Worm (Caenorhabditis elegans) whole organism, L4 larva: ENCODE results near the gene W08E12.5.
A peak's percentile ranks its signal among the peaks of the same experiment; 100 is the strongest.

Experiments
- F44E2.7 ChIP-seq: fragments of 200-800 bp; sonication (Bioruptor generic); IDR thresholded peaks from 2 replicates; pipeline ENCODE4 v2.1.2; 2022; ENCODE audit warnings: missing genetic modification characterization, missing compliant biosample characterization
- Y105C5A.15 ChIP-seq: fragments of 200-800 bp; sonication (Bioruptor generic); IDR thresholded peaks from 2 replicates; pipeline ENCODE4 v1.3.6; 2022; ENCODE audit warnings: missing genetic modification characterization, missing compliant biosample characterization
- ama-1 ChIP-seq: fragments of 150-350 bp; optimal IDR thresholded peaks from 2 replicates; lab custom pipeline; 2014; ENCODE audit warnings: inconsistent platforms, mixed read lengths
- ceh-20 ChIP-seq: fragments of 200-800 bp; sonication (Bioruptor generic); IDR thresholded peaks from 2 replicates; pipeline ENCODE4 v1.3.6; 2022; ENCODE audit warnings: missing genetic modification reagents, missing genetic modification characterization, missing compliant biosample characterization
- ceh-32 ChIP-seq: sonication (generic microtip); optimal IDR thresholded peaks from 2 replicates; lab custom pipeline; 2016; ENCODE audit warnings: mild to moderate bottlenecking, missing genetic modification characterization, missing compliant biosample characterization; ENCODE audit not compliant: poor library complexity
- cey-2 ChIP-seq: sonication (generic microtip); optimal IDR thresholded peaks from 3 replicates; lab custom pipeline; 2017; ENCODE audit warnings: missing genetic modification characterization, mild to moderate bottlenecking, missing compliant biosample characterization, antibody characterized with exemption, borderline replicate concordance; ENCODE audit not compliant: insufficient read depth
- ctbp-1 ChIP-seq: fragments of 200-800 bp; sonication (Bioruptor generic); IDR thresholded peaks from 2 replicates; pipeline ENCODE4 v1.3.6; 2022; ENCODE audit warnings: missing genetic modification reagents, missing genetic modification characterization, missing compliant biosample characterization
- fkh-10 ChIP-seq: fragments of 150-350 bp; optimal IDR thresholded peaks from 2 replicates; lab custom pipeline; 2014; ENCODE audit warnings: missing biosample characterization, missing genetic modification reagents, missing genetic modification characterization
- mes-2 ChIP-seq: sonication (generic microtip); optimal IDR thresholded peaks from 2 replicates; lab custom pipeline; 2016; ENCODE audit warnings: missing genotype, mild to moderate bottlenecking, missing genetic modification characterization, missing compliant biosample characterization; ENCODE audit not compliant: poor library complexity, severe bottlenecking
- nhr-76 ChIP-seq: fragments of 150-350 bp; optimal IDR thresholded peaks from 2 replicates; lab custom pipeline; 2014; ENCODE audit warnings: missing biosample characterization, missing genetic modification characterization
- skn-1 ChIP-seq: fragments of 150-350 bp; optimal IDR thresholded peaks from 2 replicates; lab custom pipeline; 2014; ENCODE audit warnings: missing biosample characterization, missing genetic modification characterization
- tag-97 ChIP-seq: fragments of 200-800 bp; sonication (Bioruptor generic); IDR thresholded peaks from 2 replicates; pipeline ENCODE4 v1.3.6; 2022; ENCODE audit warnings: missing genetic modification characterization, missing compliant biosample characterization
- zag-1 ChIP-seq: fragments of 150-350 bp; optimal IDR thresholded peaks from 2 replicates; lab custom pipeline; 2014; ENCODE audit warnings: missing biosample characterization, missing genetic modification characterization

DNA sequence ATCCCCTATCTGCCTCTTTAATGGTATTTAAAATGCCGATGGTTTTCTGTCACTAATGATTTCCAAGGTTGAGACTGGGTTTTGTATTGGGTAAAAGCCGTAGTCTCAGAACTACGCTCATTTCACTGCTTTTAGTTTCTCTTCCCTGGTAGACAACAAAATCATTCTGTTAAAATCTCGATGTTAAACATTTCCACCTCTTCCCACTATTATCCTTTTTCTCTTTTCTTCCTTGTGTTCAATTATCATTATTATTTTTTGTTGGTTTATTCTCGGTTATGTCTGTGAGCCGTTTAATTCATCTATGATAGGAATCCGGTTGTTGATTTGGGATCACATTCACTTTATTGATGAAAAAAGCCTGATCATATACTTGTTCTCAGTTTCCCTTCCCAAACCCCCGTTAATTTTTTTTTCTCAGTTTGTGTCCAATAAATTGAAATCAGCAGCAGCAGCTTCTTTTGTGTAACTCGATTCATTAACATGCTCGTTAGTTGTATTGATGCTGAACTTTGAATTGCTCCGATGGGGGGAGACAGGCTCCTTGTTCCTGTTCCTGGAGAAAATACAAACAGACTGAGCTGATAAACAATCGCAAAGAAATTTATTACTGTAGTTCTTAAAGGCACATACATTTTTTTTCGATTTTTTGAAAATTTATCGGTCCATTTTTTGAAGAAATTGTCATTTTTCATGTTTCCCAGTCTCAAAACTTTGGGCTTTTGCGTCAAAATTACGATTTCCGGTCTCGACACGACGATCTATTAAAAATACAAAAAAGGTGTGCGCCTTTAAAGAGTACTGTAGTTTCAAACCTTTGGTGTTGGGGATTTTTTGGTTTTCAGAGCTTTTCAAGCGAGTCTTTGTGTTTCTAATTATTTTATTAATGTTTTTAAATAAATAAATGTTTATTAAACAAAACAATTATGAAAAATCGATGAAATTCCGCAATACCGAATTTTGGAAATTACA is 3.7 kb upstream of the W08E12.5 start:
- TF ChIP-seq tag-97 (GFP tag; lab: Robert Waterston, UW) (no peak), Y105C5A.15 (no peak), fkh-10 (GFP tag; lab: Kevin White, UChicago) (no peak), F44E2.7 (GFP tag; lab: Robert Waterston, UW) (no peak), cey-2 (tag; lab: Kevin White, UChicago) (no peak), mes-2 (tag; lab: Kevin White, UChicago) (peak; percentile 24), ceh-20 (no peak), zag-1 (tag; lab: Kevin White, UChicago) (no peak), ctbp-1 (0 out of 2 replicates have a peak, but pooled peaks have one; percentile 8), skn-1 (no peak), ama-1 (no peak), nhr-76 (no peak), ceh-32 (tag; lab: Kevin White, UChicago) (no peak)
